Fruit fly (Drosophila melanogaster) Kc167 (cell line): ENCODE results near the gene NimA.

ENCODE experiments used
- Myc ChIP-seq: fragments of >200 bp; optimal IDR thresholded peaks from 2 replicates; lab custom pipeline; 2017; ENCODE audit warnings: missing external identifiers
- Sin3A ChIP-seq: fragments of >200 bp; optimal IDR thresholded peaks from 2 replicates; lab custom pipeline; 2018; ENCODE audit warnings: missing external identifiers
- h ChIP-seq: fragments of >200 bp; optimal IDR thresholded peaks from 3 replicates; lab custom pipeline; 2018; ENCODE audit warnings: missing external identifiers
- insv ChIP-seq: fragments of >200 bp; optimal IDR thresholded peaks from 3 replicates; lab custom pipeline; 2018; ENCODE audit warnings: missing external identifiers
- psq ChIP-seq: fragments of >200 bp; optimal IDR thresholded peaks from 2 replicates; lab custom pipeline; 2017; ENCODE audit warnings: missing external identifiers
- ttk ChIP-seq: sonication (Bioruptor generic); optimal IDR thresholded peaks from 2 replicates; lab custom pipeline; 2017; ENCODE audit warnings: missing external identifiers

DNA sequence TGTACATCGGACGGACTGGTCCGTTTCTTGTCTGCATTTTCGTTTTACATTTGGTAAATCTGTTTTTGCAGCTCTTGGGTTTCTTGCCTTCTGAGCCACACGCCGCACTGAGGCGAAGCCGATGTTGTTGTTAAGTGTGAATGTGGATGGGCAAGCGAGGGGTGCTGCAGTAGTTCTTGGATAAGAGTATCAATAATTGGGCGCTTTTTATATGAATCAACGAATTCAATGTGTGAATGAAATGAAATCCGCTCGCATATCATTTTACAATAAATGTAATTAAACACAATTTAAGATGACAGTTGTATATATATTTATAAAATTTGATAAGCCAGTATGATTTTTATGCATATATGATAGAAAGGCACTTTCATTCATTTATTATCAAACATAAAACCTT, 28.9 kb upstream of the NimA start:
- no peak for TF ChIP-seq psq (lab: Kevin White, UChicago)
- no peak for TF ChIP-seq Sin3A (lab: Kevin White, UChicago)
- no peak for TF ChIP-seq Myc (lab: Kevin White, UChicago)
- no peak for TF ChIP-seq h
- no peak for TF ChIP-seq insv (lab: Kevin White, UChicago)
- TF ChIP-seq ttk, result no peak
